Worm (Caenorhabditis elegans) whole organism, late embryonic: ENCODE results near the gene F37B12.1.

Experiments used
- C08G9.2 ChIP-seq: sonication (generic microtip); optimal IDR thresholded peaks from 2 replicates; lab custom pipeline; 2016; ENCODE audit warnings: mild to moderate bottlenecking, missing genetic modification characterization, moderate library complexity, missing compliant biosample characterization
- F13H6.1 ChIP-seq: sonication (generic microtip); optimal IDR thresholded peaks from 2 replicates; lab custom pipeline; 2016; ENCODE audit warnings: missing genetic modification characterization, missing compliant biosample characterization
- K02D7.2 ChIP-seq: sonication (generic microtip); optimal IDR thresholded peaks from 2 replicates; lab custom pipeline; 2017; ENCODE audit warnings: mild to moderate bottlenecking, missing genetic modification characterization, missing compliant biosample characterization
- K09A11.1 ChIP-seq: sonication (generic microtip); optimal IDR thresholded peaks from 2 replicates; lab custom pipeline; 2017; ENCODE audit warnings: antibody characterized with exemption, mild to moderate bottlenecking, missing genetic modification characterization, missing compliant biosample characterization; ENCODE audit not compliant: insufficient read depth
- T23F11.4 ChIP-seq: fragments of 200-800 bp; sonication (Bioruptor generic); optimal IDR thresholded peaks from 2 replicates; lab custom pipeline; 2018; ENCODE audit warnings: mild to moderate bottlenecking, missing genetic modification characterization, missing compliant biosample characterization
- Y22D7AL.16 ChIP-seq: sonication (generic microtip); optimal IDR thresholded peaks from 2 replicates; lab custom pipeline; 2016; ENCODE audit warnings: missing genetic modification characterization, missing compliant biosample characterization
- ahr-1 ChIP-seq: sonication (generic microtip); optimal IDR thresholded peaks from 2 replicates; lab custom pipeline; 2016; ENCODE audit warnings: missing genetic modification characterization, missing compliant biosample characterization
- ceh-18 ChIP-seq: sonication (generic microtip); optimal IDR thresholded peaks from 2 replicates; lab custom pipeline; 2016; ENCODE audit warnings: missing genetic modification characterization, missing compliant biosample characterization
- ceh-19 ChIP-seq: fragments of 200-800 bp; sonication (Bioruptor generic); optimal IDR thresholded peaks from 2 replicates; lab custom pipeline; 2018; ENCODE audit warnings: mild to moderate bottlenecking, missing genetic modification characterization, missing compliant biosample characterization
- ceh-2 ChIP-seq: sonication (generic microtip); optimal IDR thresholded peaks from 2 replicates; lab custom pipeline; 2016; ENCODE audit warnings: missing genotype, missing genetic modification characterization, missing compliant biosample characterization
- ceh-30 ChIP-seq: fragments of 150-350 bp; optimal IDR thresholded peaks from 2 replicates; lab custom pipeline; 2014; ENCODE audit warnings: missing biosample characterization, missing genetic modification characterization
- ceh-31 ChIP-seq: sonication (generic microtip); optimal IDR thresholded peaks from 2 replicates; lab custom pipeline; 2016; ENCODE audit warnings: missing genetic modification characterization, missing compliant biosample characterization
- ceh-34 ChIP-seq: sonication (generic microtip); optimal IDR thresholded peaks from 2 replicates; lab custom pipeline; 2016; ENCODE audit warnings: mild to moderate bottlenecking, missing genetic modification characterization, missing compliant biosample characterization
- ceh-45 ChIP-seq: fragments of 200-800 bp; sonication (Bioruptor generic); IDR thresholded peaks from 2 replicates; pipeline ENCODE4 v1.3.6; 2022; ENCODE audit warnings: missing genetic modification reagents, missing genetic modification characterization, missing compliant biosample characterization
- ceh-6 ChIP-seq: fragments of 200-800 bp; sonication (Bioruptor generic); optimal IDR thresholded peaks from 2 replicates; lab custom pipeline; 2018; ENCODE audit warnings: mild to moderate bottlenecking, missing genetic modification characterization, missing compliant biosample characterization
- che-1 ChIP-seq: sonication (generic microtip); optimal IDR thresholded peaks from 2 replicates; lab custom pipeline; 2016; ENCODE audit warnings: mild to moderate bottlenecking, missing genetic modification characterization, missing compliant biosample characterization
- dve-1 ChIP-seq: sonication (generic microtip); optimal IDR thresholded peaks from 2 replicates; lab custom pipeline; 2017; ENCODE audit warnings: antibody characterized with exemption, mild to moderate bottlenecking, missing genetic modification characterization, missing compliant biosample characterization
- eyg-1 ChIP-seq: sonication (generic microtip); optimal IDR thresholded peaks from 2 replicates; lab custom pipeline; 2016; ENCODE audit warnings: missing genotype, missing genetic modification characterization, missing compliant biosample characterization
- fkh-10 ChIP-seq: fragments of 150-350 bp; optimal IDR thresholded peaks from 2 replicates; lab custom pipeline; 2014; ENCODE audit warnings: missing biosample characterization, missing genetic modification reagents, missing genetic modification characterization
- hlh-13 ChIP-seq: fragments of 200-800 bp; sonication (Bioruptor generic); optimal IDR thresholded peaks from 2 replicates; lab custom pipeline; 2018; ENCODE audit warnings: mild to moderate bottlenecking, missing genetic modification characterization, missing compliant biosample characterization
- hlh-15 ChIP-seq: sonication (generic microtip); optimal IDR thresholded peaks from 2 replicates; lab custom pipeline; 2016; ENCODE audit warnings: missing genetic modification characterization, missing compliant biosample characterization
- hlh-6 ChIP-seq: sonication (generic microtip); optimal IDR thresholded peaks from 2 replicates; lab custom pipeline; 2016; ENCODE audit warnings: missing genotype, missing genetic modification characterization, missing compliant biosample characterization
- lim-6 ChIP-seq: sonication (generic microtip); optimal IDR thresholded peaks from 2 replicates; lab custom pipeline; 2016; ENCODE audit warnings: missing genetic modification characterization, missing compliant biosample characterization
- lin-11 ChIP-seq: fragments of 200-800 bp; sonication (Bioruptor generic); optimal IDR thresholded peaks from 2 replicates; lab custom pipeline; 2018; ENCODE audit warnings: mild to moderate bottlenecking, missing genetic modification characterization, missing compliant biosample characterization
- madf-2 ChIP-seq: sonication (generic microtip); optimal IDR thresholded peaks from 2 replicates; lab custom pipeline; 2017; ENCODE audit warnings: missing genetic modification characterization, missing compliant biosample characterization
- mec-3 ChIP-seq: sonication (generic microtip); optimal IDR thresholded peaks from 2 replicates; lab custom pipeline; 2016; ENCODE audit warnings: borderline replicate concordance, missing genetic modification characterization, missing compliant biosample characterization
- nfya-1 ChIP-seq: sonication (generic microtip); optimal IDR thresholded peaks from 2 replicates; lab custom pipeline; 2017; ENCODE audit warnings: missing genetic modification characterization, mild to moderate bottlenecking, missing compliant biosample characterization, antibody characterized with exemption, moderate library complexity
- nhr-232 ChIP-seq: sonication (generic microtip); optimal IDR thresholded peaks from 2 replicates; lab custom pipeline; 2016; ENCODE audit warnings: missing genetic modification characterization, missing compliant biosample characterization
- npax-4 ChIP-seq: sonication (generic microtip); optimal IDR thresholded peaks from 2 replicates; lab custom pipeline; 2016; ENCODE audit warnings: missing genetic modification characterization, missing compliant biosample characterization
- odd-2 ChIP-seq: sonication (generic microtip); optimal IDR thresholded peaks from 2 replicates; lab custom pipeline; 2017; ENCODE audit warnings: antibody characterized with exemption, mild to moderate bottlenecking, missing genetic modification characterization, missing compliant biosample characterization
- pag-3 ChIP-seq: sonication (generic microtip); optimal IDR thresholded peaks from 2 replicates; lab custom pipeline; 2016; ENCODE audit warnings: missing compliant biosample characterization, missing genetic modification characterization, borderline replicate concordance
- pqm-1 ChIP-seq: sonication (generic microtip); optimal IDR thresholded peaks from 2 replicates; lab custom pipeline; 2016; ENCODE audit warnings: missing genetic modification characterization, missing compliant biosample characterization
- pros-1 ChIP-seq: fragments of 150-350 bp; optimal IDR thresholded peaks from 2 replicates; lab custom pipeline; 2014; ENCODE audit warnings: missing biosample characterization, missing genetic modification reagents, missing genetic modification characterization
- ref-2 ChIP-seq: sonication (generic microtip); optimal IDR thresholded peaks from 2 replicates; lab custom pipeline; 2016; ENCODE audit warnings: missing genetic modification characterization, missing compliant biosample characterization
- rnt-1 ChIP-seq: sonication (generic microtip); optimal IDR thresholded peaks from 2 replicates; lab custom pipeline; 2016; ENCODE audit warnings: missing genetic modification characterization, missing compliant biosample characterization
- sdc-2 ChIP-seq: sonication (generic microtip); optimal IDR thresholded peaks from 2 replicates; lab custom pipeline; 2016; ENCODE audit warnings: missing genotype, missing genetic modification characterization, missing compliant biosample characterization
- sox-4 ChIP-seq: sonication (generic microtip); optimal IDR thresholded peaks from 2 replicates; lab custom pipeline; 2017; ENCODE audit warnings: mild to moderate bottlenecking, missing genetic modification characterization, inconsistent platforms, missing compliant biosample characterization
- syd-9 ChIP-seq: sonication (generic microtip); optimal IDR thresholded peaks from 2 replicates; lab custom pipeline; 2016; ENCODE audit warnings: mild to moderate bottlenecking, missing genetic modification characterization, moderate library complexity, missing compliant biosample characterization
- tbx-2 ChIP-seq: sonication (generic microtip); optimal IDR thresholded peaks from 2 replicates; lab custom pipeline; 2016; ENCODE audit warnings: missing genetic modification characterization, missing compliant biosample characterization
- tbx-7 ChIP-seq: sonication (generic microtip); optimal IDR thresholded peaks from 2 replicates; lab custom pipeline; 2016; ENCODE audit warnings: missing genotype, missing genetic modification characterization, missing compliant biosample characterization
- ttx-3 ChIP-seq: sonication (generic microtip); optimal IDR thresholded peaks from 2 replicates; lab custom pipeline; 2016; ENCODE audit warnings: missing genetic modification reagents, missing genetic modification characterization, missing compliant biosample characterization
- unc-3 ChIP-seq, 2 experiments: fragments of 200-800 bp in 1 of 2; sonication (Bioruptor generic) in 1 of 2; sonication (generic microtip) in 1 of 2; conservative IDR thresholded peaks in 1 of 2; optimal IDR thresholded peaks in 1 of 2; 2 replicates each; pipeline versions ENCODE4 v1.3.6 to Lab custom; 2016 to 2022; ENCODE audit warnings: missing compliant biosample characterization in 2 of 2, missing genetic modification characterization in 2 of 2, missing genetic modification reagents in 1 of 2
- unc-55 ChIP-seq: sonication (generic microtip); optimal IDR thresholded peaks from 2 replicates; lab custom pipeline; 2017; ENCODE audit warnings: missing biosample characterization, missing genetic modification reagents, missing genetic modification characterization
- unc-86 ChIP-seq: sonication (generic microtip); optimal IDR thresholded peaks from 2 replicates; lab custom pipeline; 2016; ENCODE audit warnings: missing genetic modification characterization, missing compliant biosample characterization
- zip-5 ChIP-seq: sonication (generic microtip); optimal IDR thresholded peaks from 2 replicates; lab custom pipeline; 2016; ENCODE audit warnings: missing genetic modification characterization, missing compliant biosample characterization

The F37B12.1 gene

ce11 chrII:9060332-9060840 is 31.3 kb upstream of the F37B12.1 start (continued):
- TF ChIP-seq ceh-31 (tag; lab: Kevin White, UChicago) = peak; percentile 95
- no peak for TF ChIP-seq Y22D7AL.16 (tag; lab: Kevin White, UChicago)
- peak; percentile 93 for TF ChIP-seq ref-2 (tag; lab: Kevin White, UChicago)
- peak; percentile 81 for TF ChIP-seq unc-55 (GFP tag; lab: Kevin White, UChicago)
- TF ChIP-seq unc-86 (tag; lab: Kevin White, UChicago) = peak; percentile 69
- TF ChIP-seq che-1 (tag; lab: Kevin White, UChicago) = peak; percentile 46
- peak; percentile 36 for TF ChIP-seq ahr-1 (tag; lab: Kevin White, UChicago)
- peak; percentile 84 for TF ChIP-seq hlh-6 (tag; lab: Kevin White, UChicago)
- TF ChIP-seq ceh-34 (tag; lab: Kevin White, UChicago) = peak; percentile 91
- peak; percentile 96 for TF ChIP-seq rnt-1 (tag; lab: Kevin White, UChicago)
- TF ChIP-seq dve-1 = peak; percentile 93
- TF ChIP-seq ceh-18 = peak; percentile 98
- peak; percentile 86 for TF ChIP-seq pros-1 (tag; lab: Kevin White, UChicago)
- TF ChIP-seq tbx-2 = peak; percentile 96
- peak; percentile 58 for TF ChIP-seq ceh-2 (tag; lab: Kevin White, UChicago)
- peak; percentile 85 for TF ChIP-seq syd-9 (tag; lab: Kevin White, UChicago)
- TF ChIP-seq sdc-2 (tag; lab: Kevin White, UChicago) = peak; percentile 42
- TF ChIP-seq F13H6.1 (tag; lab: Kevin White, UChicago) = peak; percentile 78
- peak; percentile 68 for TF ChIP-seq ceh-6 (GFP tag; lab: Kevin White, UChicago)
- peak; percentile 42 for TF ChIP-seq tbx-7
- TF ChIP-seq odd-2 (tag; lab: Kevin White, UChicago) = no peak
- TF ChIP-seq C08G9.2 (tag; lab: Kevin White, UChicago) = peak; percentile 61
- no peak for TF ChIP-seq npax-4 (tag; lab: Kevin White, UChicago)
- TF ChIP-seq pag-3 = no peak
- TF ChIP-seq unc-3 (GFP tag; conservative IDR thresholded peaks at IDR 0.05; lab: Robert Waterston, UW) = no peak
- peak; percentile 51 for TF ChIP-seq unc-3 (tag; optimal IDR thresholded peaks at IDR 0.05; lab: Kevin White, UChicago)
- TF ChIP-seq fkh-10 = peak; percentile 72
- TF ChIP-seq sox-4 = peak; percentile 44
- TF ChIP-seq K02D7.2 (tag; lab: Kevin White, UChicago) = peak; percentile 40
- peak; percentile 63 for TF ChIP-seq T23F11.4 (GFP tag; lab: Kevin White, UChicago)
- TF ChIP-seq ceh-30 (tag; lab: Kevin White, UChicago) = peak; percentile 90
- TF ChIP-seq eyg-1 = peak; percentile 71
- no peak for TF ChIP-seq nhr-232 (tag; lab: Kevin White, UChicago)
- peak; percentile 95 for TF ChIP-seq nfya-1 (tag; lab: Kevin White, UChicago)
- TF ChIP-seq K09A11.1 (tag; lab: Kevin White, UChicago) = peak; percentile 18
- peak; percentile 2 for TF ChIP-seq zip-5 (tag; lab: Kevin White, UChicago)
- TF ChIP-seq mec-3 (tag; lab: Kevin White, UChicago) = no peak
- TF ChIP-seq lin-11 (tag; lab: Kevin White, UChicago) = peak; percentile 37
- TF ChIP-seq pqm-1 (tag; lab: Kevin White, UChicago) = no peak
- TF ChIP-seq ceh-45 = no peak
- peak; percentile 43 for TF ChIP-seq hlh-13 (GFP tag; lab: Kevin White, UChicago)
- no peak for TF ChIP-seq lim-6 (tag; lab: Kevin White, UChicago)
- TF ChIP-seq ttx-3 (tag; lab: Kevin White, UChicago) = peak; percentile 14
- TF ChIP-seq hlh-15 (tag; lab: Kevin White, UChicago) = peak; percentile 3
- TF ChIP-seq madf-2 (tag; lab: Kevin White, UChicago) = peak; percentile 92
- TF ChIP-seq ceh-19 = peak; percentile 91
